Worm (Caenorhabditis elegans) whole organism, young adult: ENCODE data around the gene ZK154.6.

Experiments
- K11D2.4 ChIP-seq: fragments of 200-800 bp; sonication (Bioruptor generic); IDR thresholded peaks from 2 replicates; pipeline ENCODE4 v1.3.6; 2022; ENCODE audit warnings: missing genetic modification reagents, missing genetic modification characterization, missing compliant biosample characterization
- T07F8.4 ChIP-seq: sonication (generic microtip); optimal IDR thresholded peaks from 2 replicates; lab custom pipeline; 2016; ENCODE audit warnings: mild to moderate bottlenecking, missing genetic modification characterization, moderate library complexity, missing compliant biosample characterization
- ama-1 ChIP-seq, 3 experiments: fragments of 150-350 bp in 1 of 3; sonication (generic microtip) in 2 of 3; optimal IDR thresholded peaks; 2 replicates each; lab custom pipeline; 2014 to 2018; ENCODE audit warnings: missing biosample characterization in 2 of 3, missing genetic modification characterization in 2 of 3, missing genetic modification reagents in 2 of 3
- athp-1 ChIP-seq: sonication (generic microtip); optimal IDR thresholded peaks from 2 replicates; lab custom pipeline; 2017; ENCODE audit warnings: mild to moderate bottlenecking, missing genetic modification characterization, missing compliant biosample characterization
- bed-1 ChIP-seq: fragments of 200-800 bp; sonication (Bioruptor generic); IDR thresholded peaks from 2 replicates; pipeline ENCODE4 v1.3.6; 2022; ENCODE audit warnings: missing genetic modification reagents, missing genetic modification characterization, missing compliant biosample characterization
- ceh-91 ChIP-seq: fragments of 200-800 bp; sonication (Bioruptor generic); IDR thresholded peaks from 2 replicates; pipeline ENCODE4 v1.3.6; 2022; ENCODE audit warnings: missing genetic modification reagents, missing genetic modification characterization, missing compliant biosample characterization
- madf-10 ChIP-seq: sonication (generic microtip); optimal IDR thresholded peaks from 2 replicates; lab custom pipeline; 2016; ENCODE audit warnings: mild to moderate bottlenecking, missing genetic modification characterization, missing compliant biosample characterization
- repo-1 ChIP-seq: sonication (generic microtip); optimal IDR thresholded peaks from 2 replicates; lab custom pipeline; 2017; ENCODE audit warnings: mild to moderate bottlenecking, missing genetic modification characterization, missing compliant biosample characterization
- snpc-1.3 ChIP-seq: sonication (generic microtip); optimal IDR thresholded peaks from 2 replicates; lab custom pipeline; 2017; ENCODE audit warnings: missing genetic modification characterization, mild to moderate bottlenecking, missing compliant biosample characterization, antibody characterized with exemption, moderate library complexity, missing genotype, missing genetic modification reagents; ENCODE audit not compliant: insufficient read depth
- ztf-26 ChIP-seq: sonication (generic microtip); optimal IDR thresholded peaks from 2 replicates; lab custom pipeline; 2017; ENCODE audit warnings: missing genetic modification characterization, missing compliant biosample characterization

- TF ChIP-seq bed-1 (GFP tag; lab: Robert Waterston, UW) (no peak), athp-1 (tag; lab: Kevin White, UChicago) (no peak), K11D2.4 (GFP tag; lab: Robert Waterston, UW) (no peak), madf-10 (tag; lab: Kevin White, UChicago) (no peak), ama-1 (optimal IDR thresholded peaks at IDR 0.05; lab: Kevin White, UChicago) (no peak), ama-1 (GFP tag; optimal IDR thresholded peaks at IDR 0.05; lab: Kevin White, UChicago) (no peak), T07F8.4 (no peak), snpc-1.3 (no peak), ztf-26 (tag; lab: Kevin White, UChicago) (no peak), repo-1 (tag; lab: Kevin White, UChicago) (no peak), ceh-91 (GFP tag; lab: Robert Waterston, UW) (no peak)
These were observed 6.3 kb upstream of the ZK154.6 start, which contains the start of gene gpx-7 for ce11 chrX:7799680-7800079.
